Worm (Caenorhabditis elegans) whole organism, L3 larva: ENCODE data around the gene R08D7.5.

Experiments used
- daf-12 ChIP-seq: fragments of 150-350 bp; optimal IDR thresholded peaks from 2 replicates; lab custom pipeline; 2014; ENCODE audit warnings: missing biosample characterization, missing genetic modification reagents, missing genetic modification characterization
- fkh-10 ChIP-seq: sonication (generic microtip); optimal IDR thresholded peaks from 2 replicates; lab custom pipeline; 2017; ENCODE audit warnings: missing biosample characterization, missing genetic modification reagents, missing genetic modification characterization
- fos-1 ChIP-seq: fragments of 150-350 bp; optimal IDR thresholded peaks from 2 replicates; lab custom pipeline; 2014; ENCODE audit warnings: missing biosample characterization, missing genetic modification characterization
- nhr-23 ChIP-seq: fragments of 150-350 bp; optimal IDR thresholded peaks from 2 replicates; lab custom pipeline; 2014; ENCODE audit warnings: missing biosample characterization, missing genetic modification reagents, missing genetic modification characterization
- nhr-237 ChIP-seq: fragments of 150-350 bp; optimal IDR thresholded peaks from 2 replicates; lab custom pipeline; 2014; ENCODE audit warnings: missing biosample characterization, missing genetic modification characterization
- zag-1 ChIP-seq: fragments of 150-350 bp; optimal IDR thresholded peaks from 2 replicates; lab custom pipeline; 2014; ENCODE audit warnings: missing biosample characterization, missing genetic modification characterization

ce11 chrIII:8980892-8981291 lies 7.0 kb downstream of the R08D7.5 start:
- TF ChIP-seq zag-1 (tag; lab: Kevin White, UChicago) (no peak), daf-12 (no peak), nhr-237 (tag; lab: Kevin White, UChicago) (no peak), nhr-23 (tag; lab: Kevin White, UChicago) (no peak), fos-1 (no peak), fkh-10 (no peak)
